Fruit fly (Drosophila melanogaster) whole organism: ENCODE data around the gene Gfat2.

Source experiments
- CG8478 ChIP-seq: fragments of >200 bp; optimal IDR thresholded peaks from 2 replicates; lab custom pipeline; 2018; ENCODE audit warnings: inconsistent platforms
- Dll ChIP-seq: fragments of >200 bp; optimal IDR thresholded peaks from 2 replicates; lab custom pipeline; 2017
- EcR ChIP-seq, 2 experiments: fragments of >200 bp; optimal IDR thresholded peaks; 2 replicates each; lab custom pipeline; 2017; ENCODE audit warnings: missing biosample characterization in 2 of 2, missing genetic modification characterization in 2 of 2, missing genetic modification reagents in 2 of 2
- pan ChIP-seq: fragments of >200 bp; optimal IDR thresholded peaks from 2 replicates; lab custom pipeline; 2017
- psq ChIP-seq: fragments of >200 bp; optimal IDR thresholded peaks from 2 replicates; lab custom pipeline; 2017
- usp ChIP-seq: fragments of >200 bp; optimal IDR thresholded peaks from 2 replicates; lab custom pipeline; 2017; ENCODE audit warnings: missing biosample characterization, missing genetic modification characterization, mixed read lengths

- TF ChIP-seq usp (GFP tag; lab: Kevin White, UChicago) (no peak), CG8478 (lab: Kevin White, UChicago) (no peak), psq (lab: Kevin White, UChicago) (no peak), EcR (GFP tag; optimal IDR thresholded peaks at IDR 0.05; lab: Kevin White, UChicago) (no peak), pan (lab: Kevin White, UChicago) (no peak), Dll (lab: Kevin White, UChicago) (no peak)
These were observed 22.3 kb downstream of the Gfat2 start for dm6 chr3R:28317151-28317844.
